Fruit fly (Drosophila melanogaster) whole organism, pupa: ENCODE results near the gene LUBEL.

ENCODE experiments used
- CG13204 ChIP-seq: fragments of 200-800 bp; sonication (Bioruptor generic); optimal IDR thresholded peaks from 2 replicates; lab custom pipeline; 2018; ENCODE audit warnings: missing biosample characterization, mild to moderate bottlenecking, missing genetic modification characterization, moderate library complexity
- CG14655 ChIP-seq: fragments of 200-800 bp; sonication (Bioruptor generic); optimal IDR thresholded peaks from 3 replicates; lab custom pipeline; 2017; ENCODE audit warnings: mild to moderate bottlenecking, missing biosample characterization, missing genetic modification reagents, missing genetic modification characterization
- CG15710 ChIP-seq: fragments of 200-800 bp; sonication (Bioruptor generic); optimal IDR thresholded peaks from 2 replicates; lab custom pipeline; 2018; ENCODE audit warnings: missing biosample characterization, mild to moderate bottlenecking, missing genetic modification characterization, moderate library complexity
- CG32121 ChIP-seq: fragments of 200-800 bp; sonication (Bioruptor generic); IDR thresholded peaks from 2 replicates; pipeline ENCODE4 v1.3.6; 2022; ENCODE audit warnings: missing biosample characterization, missing genetic modification characterization
- CG4496 ChIP-seq: fragments of 200-800 bp; sonication (Bioruptor generic); IDR thresholded peaks from 3 replicates; pipeline ENCODE4 v1.3.6; 2022; ENCODE audit warnings: missing biosample characterization, missing genetic modification characterization
- CG8159 ChIP-seq: fragments of 200-800 bp; sonication (Bioruptor generic); optimal IDR thresholded peaks from 3 replicates; lab custom pipeline; 2018; ENCODE audit warnings: missing biosample characterization, mild to moderate bottlenecking, missing genetic modification characterization, moderate library complexity
- CG9948 ChIP-seq: fragments of 200-800 bp; sonication (Bioruptor generic); optimal IDR thresholded peaks from 2 replicates; lab custom pipeline; 2018; ENCODE audit warnings: missing biosample characterization, mild to moderate bottlenecking, missing genetic modification characterization, moderate library complexity
- EcR ChIP-seq: fragments of 200-800 bp; sonication (Bioruptor generic); optimal IDR thresholded peaks from 3 replicates; lab custom pipeline; 2019; ENCODE audit warnings: missing biosample characterization, missing genetic modification characterization, mild to moderate bottlenecking, moderate library complexity, missing genetic modification reagents
- Ets98B ChIP-seq: fragments of 200-800 bp; sonication (Bioruptor generic); IDR thresholded peaks from 2 replicates; pipeline ENCODE4 v1.3.6; 2022; ENCODE audit warnings: missing biosample characterization, missing genetic modification characterization
- Pif1B ChIP-seq: fragments of 200-800 bp; sonication (Bioruptor generic); optimal IDR thresholded peaks from 3 replicates; lab custom pipeline; 2016; ENCODE audit warnings: missing biosample characterization, missing genetic modification characterization
- gl ChIP-seq: fragments of 200-800 bp; sonication (Bioruptor generic); optimal IDR thresholded peaks from 2 replicates; lab custom pipeline; 2018; ENCODE audit warnings: missing biosample characterization, mild to moderate bottlenecking, missing genetic modification characterization

DNA sequence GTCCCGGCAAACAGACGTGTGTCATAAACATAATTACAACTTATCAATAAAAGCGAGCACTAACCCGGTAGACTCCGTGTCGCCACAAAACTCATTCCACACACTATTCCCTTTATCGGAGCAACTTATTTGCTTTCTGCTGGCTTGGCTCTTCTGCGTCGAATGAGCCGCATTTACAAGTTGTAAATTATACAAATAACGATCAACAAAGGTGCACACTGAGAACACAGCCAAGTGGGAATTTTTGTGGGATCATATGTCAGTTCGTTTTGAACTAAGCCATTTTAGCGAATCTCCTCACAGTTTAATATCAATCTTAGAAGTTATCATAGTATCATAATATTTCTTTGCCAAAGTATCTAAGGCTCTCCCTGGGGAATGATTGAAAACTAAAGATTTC, 45.8 kb upstream of the LUBEL start:
- no peak for TF ChIP-seq CG9948 (tag; lab: Kevin White, UChicago)
- no peak for TF ChIP-seq Pif1B (GFP tag; lab: Kevin White, UChicago)
- TF ChIP-seq CG15710 (tag; lab: Kevin White, UChicago): no peak
- no peak for TF ChIP-seq CG13204 (GFP tag; lab: Kevin White, UChicago)
- no peak for TF ChIP-seq EcR (GFP tag; lab: Kevin White, UChicago)
- TF ChIP-seq Ets98B (GFP tag; lab: Robert Waterston, UW): no peak
- TF ChIP-seq CG32121 (GFP tag; lab: Robert Waterston, UW): no peak
- TF ChIP-seq gl: no peak
- TF ChIP-seq CG8159 (tag; lab: Kevin White, UChicago): no peak
- no peak for TF ChIP-seq CG4496 (GFP tag; lab: Robert Waterston, UW)
- no peak for TF ChIP-seq CG14655 (GFP tag; lab: Kevin White, UChicago)
